Worm (Caenorhabditis elegans) whole organism, mixed stage, embryonic: ENCODE results near the gene Y67H2A.7.

Experiments used
- elt-1 ChIP-seq: sonication (generic microtip); optimal IDR thresholded peaks from 2 replicates; lab custom pipeline; 2017; ENCODE audit warnings: missing genetic modification characterization, mild to moderate bottlenecking, missing compliant biosample characterization, antibody characterized with exemption, moderate library complexity, borderline replicate concordance; ENCODE audit not compliant: insufficient read depth
- sem-2 ChIP-seq: fragments of 200-800 bp; sonication (Bioruptor generic); optimal IDR thresholded peaks from 2 replicates; lab custom pipeline; 2018; ENCODE audit warnings: mild to moderate bottlenecking, missing genetic modification characterization, missing compliant biosample characterization
- snpc-4 ChIP-seq: fragments of 150-350 bp; optimal IDR thresholded peaks from 2 replicates; lab custom pipeline; 2014; ENCODE audit warnings: missing biosample characterization, missing genetic modification characterization
- tbx-8 ChIP-seq: fragments of 200-800 bp; sonication (Bioruptor generic); optimal IDR thresholded peaks from 2 replicates; lab custom pipeline; 2018; ENCODE audit warnings: mild to moderate bottlenecking, missing genetic modification characterization, moderate library complexity, missing compliant biosample characterization

ce11 chrIV:13289321-13289720, 14.2 kb upstream of the Y67H2A.7 start, which contains the start of gene Y67H2A.10:
- no peak for TF ChIP-seq elt-1
- no peak for TF ChIP-seq snpc-4
- no peak for TF ChIP-seq tbx-8
- no peak for TF ChIP-seq sem-2 (GFP tag; lab: Kevin White, UChicago)
